Fruit fly (Drosophila melanogaster): Measurements from ENCODE around the gene Nup37.

The Nup37 gene

DNA sequence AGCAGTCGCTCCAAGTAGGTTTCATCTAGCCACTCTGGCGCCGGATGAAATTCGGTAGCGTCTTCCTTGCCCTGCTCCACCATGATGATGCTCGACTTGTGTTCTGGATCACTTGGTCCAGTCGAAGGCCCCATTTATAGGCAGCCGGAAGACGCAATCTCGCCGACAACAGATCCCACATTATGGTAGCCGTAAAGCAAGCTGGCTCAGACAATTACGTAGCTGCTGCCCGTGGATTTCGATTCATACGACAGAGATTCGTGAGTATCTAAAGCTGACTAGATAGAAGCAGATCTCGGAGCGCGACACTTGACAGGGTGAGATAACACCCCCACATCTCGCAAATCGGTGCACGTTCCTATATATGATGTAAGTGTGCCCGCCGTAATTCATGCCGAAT, 29.7 kb downstream of the Nup37 start, which contains the start of gene CG10513:
CG10513 (minus strand) TSS at position 101 of the 400 bp plus-strand sequence.
- TF ChIP-seq Sox14 (GFP tag; optimal IDR thresholded peaks at IDR 0.05), result no peak
- TF ChIP-seq Ets21C (GFP tag; optimal IDR thresholded peaks at IDR 0.05), result no peak
- TF ChIP-seq esn (GFP tag; optimal IDR thresholded peaks at IDR 0.05), result no peak
- peak; percentile 6 for TF ChIP-seq vri (GFP tag; optimal IDR thresholded peaks at IDR 0.05)

- TF ChIP-seq vri (GFP tag; optimal IDR thresholded peaks at IDR 0.05) (peak; percentile 23), eg (GFP tag; IDR thresholded peaks at IDR 0.05) (no peak; the same call in 2 of the 3 replicates), achi (GFP tag; optimal IDR thresholded peaks at IDR 0.05) (peak; percentile 12), OdsH (GFP tag; optimal IDR thresholded peaks at IDR 0.05) (no peak), CG6808 (GFP tag; optimal IDR thresholded peaks at IDR 0.05) (no peak), cyc (GFP tag; optimal IDR thresholded peaks at IDR 0.05) (no peak), Lpt (GFP tag; optimal IDR thresholded peaks at IDR 0.05) (no peak), Hr39 (GFP tag; optimal IDR thresholded peaks at IDR 0.05) (no peak), CG8319 (GFP tag; optimal IDR thresholded peaks at IDR 0.05) (no peak), Sox102F (GFP tag; optimal IDR thresholded peaks at IDR 0.05) (peak; percentile 4), fd85E (GFP tag; optimal IDR thresholded peaks at IDR 0.05) (no peak), dac (GFP tag; optimal IDR thresholded peaks at IDR 0.05) (no peak), svp (GFP tag) (peak; percentile 26), CG7368 (GFP tag; optimal IDR thresholded peaks at IDR 0.05) (no peak)
These were observed 32.4 kb downstream of the Nup37 start, which contains the start of gene CG10514 for dm6 chr3R:25279796-25280350. Gene CG10514 (minus strand): TSS chr3R:25279846.

DNA sequence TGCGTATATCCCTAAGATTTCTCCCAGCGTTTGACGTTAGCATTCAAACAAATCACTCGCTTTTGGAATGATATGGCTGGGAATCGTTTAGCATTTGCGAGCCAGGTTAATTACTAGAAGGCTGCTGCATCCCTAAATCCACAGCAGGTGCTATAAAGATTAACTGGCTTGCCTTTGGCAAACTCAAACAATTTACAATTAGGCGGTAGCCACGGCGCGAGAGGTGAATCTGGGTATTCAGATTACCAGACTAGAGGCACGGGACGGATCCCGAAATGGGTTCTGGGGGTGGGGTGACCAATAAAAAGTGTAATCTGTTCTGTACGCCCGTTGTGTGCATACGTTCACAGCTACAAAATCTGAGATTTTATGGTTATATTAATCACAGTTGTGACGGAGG, 33.7 kb downstream of the Nup37 start, which contains the start of gene CG11892:
CG11892 (plus strand) TSS at position 384 of the 400 bp plus-strand sequence.
- TF ChIP-seq Sox102F (GFP tag; optimal IDR thresholded peaks at IDR 0.05) (peak; percentile 23), vri (GFP tag; optimal IDR thresholded peaks at IDR 0.05) (peak; percentile 46), fkh (GFP tag; optimal IDR thresholded peaks at IDR 0.05) (peak; percentile 90), svp (GFP tag) (peak; percentile 46), Hr38 (GFP tag; optimal IDR thresholded peaks at IDR 0.05) (no peak)

DNA sequence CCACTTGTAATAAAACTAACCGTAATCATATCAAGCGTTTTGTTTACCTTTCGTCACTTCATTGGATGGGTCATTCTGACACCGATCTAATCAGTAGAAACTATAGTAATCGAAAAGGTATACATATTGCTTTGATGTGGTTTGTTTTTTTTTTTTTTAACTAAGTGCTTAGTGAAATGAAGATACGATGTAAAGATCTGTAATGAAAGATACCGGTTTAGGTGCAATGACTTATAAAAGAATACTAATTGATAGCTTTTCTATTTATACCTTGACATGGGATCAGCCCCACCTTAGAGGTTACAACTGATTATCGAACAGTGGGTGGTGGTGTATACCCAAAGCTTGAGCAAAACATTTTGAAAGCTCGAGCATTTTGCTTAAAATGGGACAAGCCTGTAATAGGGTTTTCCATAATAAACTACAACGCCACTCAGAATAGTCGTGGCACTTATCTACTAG, 35.8 kb downstream of the Nup37 start, which contains the start of gene CG31300:
CG31300 (plus strand) TSS at position 412 of the 462 bp plus-strand sequence.
- TF ChIP-seq CG6276 (GFP tag; optimal IDR thresholded peaks at IDR 0.05), result no peak
- TF ChIP-seq CG1621 (tag; optimal IDR thresholded peaks at IDR 0.05), result no peak
- no peak for TF ChIP-seq CG6808 (GFP tag; optimal IDR thresholded peaks at IDR 0.05)
- TF ChIP-seq Eip75B (GFP tag; optimal IDR thresholded peaks at IDR 0.05), result no peak

DNA sequence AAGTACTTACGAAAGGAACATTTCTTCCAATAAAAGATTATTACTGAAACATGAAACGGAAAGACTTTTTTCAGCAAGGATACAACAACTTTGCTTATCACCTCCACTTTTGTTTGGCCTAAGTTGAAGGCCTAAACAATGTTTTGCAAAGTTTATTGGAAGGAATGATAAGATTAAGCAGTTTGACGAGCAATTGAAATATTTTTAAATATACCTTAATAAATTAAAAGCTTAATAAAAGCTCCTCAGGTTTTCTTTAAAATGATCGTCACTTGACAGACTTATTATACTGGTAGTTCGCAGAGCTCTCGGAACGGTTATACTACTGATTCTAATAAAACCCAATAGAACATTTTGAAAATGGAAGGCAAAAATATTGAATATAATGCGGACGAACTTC, 37.7 kb downstream of the Nup37 start, which contains the start of gene CG31104:
CG31104 (plus strand) TSS at position 301 of the 400 bp plus-strand sequence.
- TF ChIP-seq fd85E (GFP tag; optimal IDR thresholded peaks at IDR 0.05) (no peak), CG10669 (GFP tag; optimal IDR thresholded peaks at IDR 0.05) (no peak), ss (GFP tag; optimal IDR thresholded peaks at IDR 0.05) (no peak), CG9139 (GFP tag; optimal IDR thresholded peaks at IDR 0.05) (no peak), Gug (GFP tag; IDR thresholded peaks at IDR 0.05) (no peak), Lpt (GFP tag; optimal IDR thresholded peaks at IDR 0.05) (no peak), Hr39 (GFP tag; optimal IDR thresholded peaks at IDR 0.05) (no peak), fd59A (GFP tag; optimal IDR thresholded peaks at IDR 0.05) (no peak), dsx (GFP tag; optimal IDR thresholded peaks at IDR 0.05; ENCODE audit: poor library complexity, severe bottlenecking) (no peak), CG34406 (GFP tag; optimal IDR thresholded peaks at IDR 0.05) (no peak), eg (GFP tag; IDR thresholded peaks at IDR 0.05) (no peak), CG32006 (GFP tag; optimal IDR thresholded peaks at IDR 0.05) (no peak), CG11762 (GFP tag; optimal IDR thresholded peaks at IDR 0.05; ENCODE audit: insufficient read depth) (no peak), CG15336 (GFP tag; IDR thresholded peaks at IDR 0.05) (no peak), pdm3 (GFP tag; optimal IDR thresholded peaks at IDR 0.05) (no peak)
